Fruit fly (Drosophila melanogaster) whole organism, embryonic: ENCODE measurements around the gene CG5139.
A peak's percentile ranks its signal among the peaks of the same experiment; 100 is the strongest.

ENCODE experiments used
- ATbp ChIP-seq: fragments of 200-800 bp; sonication (Bioruptor generic); optimal IDR thresholded peaks from 2 replicates; lab custom pipeline; 2017; ENCODE audit warnings: missing biosample characterization, mild to moderate bottlenecking, missing genetic modification characterization, missing genetic modification reagents
- Abd-B ChIP-seq: fragments of 200-800 bp; sonication (Bioruptor generic); optimal IDR thresholded peaks from 2 replicates; lab custom pipeline; 2018; ENCODE audit warnings: missing biosample characterization, mild to moderate bottlenecking, missing genetic modification characterization, moderate library complexity
- CG10209 ChIP-seq: fragments of 200-800 bp; sonication (Bioruptor generic); optimal IDR thresholded peaks from 3 replicates; lab custom pipeline; 2017; ENCODE audit warnings: missing biosample characterization, mild to moderate bottlenecking, missing genetic modification characterization, missing genetic modification reagents
- CG1024 ChIP-seq: fragments of 200-800 bp; sonication (Bioruptor generic); IDR thresholded peaks from 2 replicates; pipeline ENCODE4 v1.3.6; 2022; ENCODE audit warnings: missing biosample characterization, missing genetic modification characterization
- CG11560 ChIP-seq: fragments of 200-800 bp; sonication (Bioruptor generic); IDR thresholded peaks from 3 replicates; pipeline ENCODE4 v1.3.6; 2022; ENCODE audit warnings: missing biosample characterization, missing genetic modification characterization
- CG12391 ChIP-seq: fragments of 200-800 bp; sonication (Bioruptor generic); optimal IDR thresholded peaks from 3 replicates; lab custom pipeline; 2018; ENCODE audit warnings: missing biosample characterization, mild to moderate bottlenecking, missing genetic modification characterization, moderate library complexity
- CG15479 ChIP-seq: fragments of 200-800 bp; sonication (Bioruptor generic); optimal IDR thresholded peaks from 3 replicates; lab custom pipeline; 2019; ENCODE audit warnings: missing biosample characterization, mild to moderate bottlenecking, missing genetic modification characterization, moderate library complexity
- CG17359 ChIP-seq: fragments of 200-800 bp; sonication (Bioruptor generic); optimal IDR thresholded peaks from 3 replicates; lab custom pipeline; 2018; ENCODE audit warnings: missing biosample characterization, mild to moderate bottlenecking, missing genetic modification characterization, moderate library complexity
- CG1792 ChIP-seq: fragments of 200-800 bp; sonication (Bioruptor generic); optimal IDR thresholded peaks from 2 replicates; lab custom pipeline; 2016; ENCODE audit warnings: missing biosample characterization, missing genetic modification characterization
- CG4282 ChIP-seq: fragments of 200-800 bp; sonication (Bioruptor generic); optimal IDR thresholded peaks from 2 replicates; lab custom pipeline; 2016; ENCODE audit warnings: missing biosample characterization, missing genetic modification characterization
- CG6791 ChIP-seq: fragments of 200-800 bp; sonication (Bioruptor generic); IDR thresholded peaks from 3 replicates; pipeline ENCODE4 v1.3.6; 2022; ENCODE audit warnings: missing biosample characterization, missing genetic modification characterization; ENCODE audit not compliant: partially characterized antibody
- CG8765 ChIP-seq: fragments of 200-800 bp; sonication (Bioruptor generic); IDR thresholded peaks from 2 replicates; pipeline ENCODE4 v1.3.6; 2022; ENCODE audit warnings: missing biosample characterization, missing genetic modification characterization
- CG9437 ChIP-seq: fragments of 200-800 bp; sonication (Bioruptor generic); optimal IDR thresholded peaks from 2 replicates; lab custom pipeline; 2018; ENCODE audit warnings: missing biosample characterization, mild to moderate bottlenecking, missing genetic modification characterization
- CG9817 ChIP-seq: fragments of 200-800 bp; sonication (Bioruptor generic); optimal IDR thresholded peaks from 2 replicates; lab custom pipeline; 2018; ENCODE audit warnings: missing biosample characterization, mild to moderate bottlenecking, missing genetic modification characterization, moderate library complexity
- CG9932 ChIP-seq: fragments of 200-800 bp; sonication (Bioruptor generic); IDR thresholded peaks from 2 replicates; pipeline ENCODE4 v1.3.6; 2022; ENCODE audit warnings: missing biosample characterization, missing genetic modification characterization
- H15 ChIP-seq: fragments of 200-800 bp; sonication (Bioruptor generic); IDR thresholded peaks from 3 replicates; pipeline ENCODE4 v1.3.6; 2022; ENCODE audit warnings: missing biosample characterization, missing genetic modification characterization
- HHEX ChIP-seq: fragments of 200-800 bp; sonication (Bioruptor generic); optimal IDR thresholded peaks from 3 replicates; lab custom pipeline; 2017; ENCODE audit warnings: missing biosample characterization, mild to moderate bottlenecking, missing genetic modification characterization, missing genetic modification reagents
- HLH3B ChIP-seq: fragments of 200-800 bp; sonication (Bioruptor generic); IDR thresholded peaks from 2 replicates; pipeline ENCODE4 v1.3.6; 2022; ENCODE audit warnings: missing biosample characterization, missing genetic modification characterization
- HLH54F ChIP-seq: fragments of 200-800 bp; sonication (Bioruptor generic); optimal IDR thresholded peaks from 3 replicates; lab custom pipeline; 2016; ENCODE audit warnings: missing biosample characterization, missing genetic modification characterization
- HLHmδ ChIP-seq: fragments of 200-800 bp; sonication (Bioruptor generic); optimal IDR thresholded peaks from 2 replicates; lab custom pipeline; 2018; ENCODE audit warnings: missing biosample characterization, mild to moderate bottlenecking, missing genetic modification characterization, moderate library complexity
- Hey ChIP-seq: fragments of 200-800 bp; sonication (Bioruptor generic); optimal IDR thresholded peaks from 3 replicates; lab custom pipeline; 2018; ENCODE audit warnings: missing biosample characterization, mild to moderate bottlenecking, missing genetic modification characterization
- Hmx ChIP-seq: fragments of 200-800 bp; sonication (Bioruptor generic); optimal IDR thresholded peaks from 2 replicates; lab custom pipeline; 2016; ENCODE audit warnings: missing biosample characterization, missing genetic modification characterization
- Nf-YA ChIP-seq: fragments of 200-800 bp; sonication (Bioruptor generic); IDR thresholded peaks from 2 replicates; pipeline ENCODE4 v1.3.6; 2022; ENCODE audit warnings: missing biosample characterization, missing genetic modification characterization
- Rfx ChIP-seq: fragments of 200-800 bp; sonication (Bioruptor generic); IDR thresholded peaks from 2 replicates; pipeline ENCODE4 v1.3.6; 2022; ENCODE audit warnings: missing biosample characterization, missing genetic modification characterization
- Side ChIP-seq: fragments of 200-800 bp; sonication (Bioruptor generic); optimal IDR thresholded peaks from 2 replicates; lab custom pipeline; 2016; ENCODE audit warnings: missing biosample characterization, missing genetic modification characterization
- Sox100B ChIP-seq: fragments of 200-800 bp; sonication (Bioruptor generic); optimal IDR thresholded peaks from 3 replicates; lab custom pipeline; 2018; ENCODE audit warnings: missing biosample characterization, mild to moderate bottlenecking, missing genetic modification characterization
- Spps ChIP-seq: fragments of 200-800 bp; sonication (Bioruptor generic); optimal IDR thresholded peaks from 2 replicates; lab custom pipeline; 2018; ENCODE audit warnings: missing biosample characterization, mild to moderate bottlenecking, missing genetic modification characterization
- TFAM ChIP-seq: fragments of 200-800 bp; sonication (Bioruptor generic); optimal IDR thresholded peaks from 2 replicates; lab custom pipeline; 2017; ENCODE audit warnings: missing biosample characterization, missing genetic modification characterization, inconsistent platforms
- abd-A ChIP-seq: fragments of 200-800 bp; sonication (Bioruptor generic); optimal IDR thresholded peaks from 3 replicates; lab custom pipeline; 2019; ENCODE audit warnings: missing biosample characterization, mild to moderate bottlenecking, missing genetic modification characterization, moderate library complexity
- bab2 ChIP-seq: fragments of 200-800 bp; sonication (Bioruptor generic); optimal IDR thresholded peaks from 2 replicates; lab custom pipeline; 2016; ENCODE audit warnings: missing biosample characterization, missing genetic modification characterization
- chm ChIP-seq: fragments of 200-800 bp; sonication (Bioruptor generic); IDR thresholded peaks from 2 replicates; pipeline ENCODE4 v1.3.6; 2022; ENCODE audit warnings: missing biosample characterization, missing genetic modification characterization
- corto ChIP-seq: fragments of 200-800 bp; sonication (Bioruptor generic); optimal IDR thresholded peaks from 2 replicates; lab custom pipeline; 2016; ENCODE audit warnings: missing biosample characterization, mild to moderate bottlenecking, missing genetic modification characterization, moderate library complexity
- exex ChIP-seq: fragments of 200-800 bp; sonication (Bioruptor generic); optimal IDR thresholded peaks from 4 replicates; lab custom pipeline; 2018; ENCODE audit warnings: missing biosample characterization, mild to moderate bottlenecking, missing genetic modification characterization, moderate library complexity
- fu2 ChIP-seq: fragments of 200-800 bp; sonication (Bioruptor generic); optimal IDR thresholded peaks from 2 replicates; lab custom pipeline; 2016; ENCODE audit warnings: missing biosample characterization, missing genetic modification characterization
- gcm ChIP-seq: fragments of 200-800 bp; sonication (Bioruptor generic); optimal IDR thresholded peaks from 2 replicates; lab custom pipeline; 2019; ENCODE audit warnings: missing biosample characterization, mild to moderate bottlenecking, missing genetic modification characterization, moderate library complexity
- grau ChIP-seq: fragments of 200-800 bp; optimal IDR thresholded peaks from 3 replicates; lab custom pipeline; 2019; ENCODE audit warnings: missing biosample characterization, mild to moderate bottlenecking, missing genetic modification characterization, moderate library complexity
- ham ChIP-seq: fragments of 200-800 bp; sonication (Bioruptor generic); IDR thresholded peaks from 2 replicates; pipeline ENCODE4 v1.3.6; 2022; ENCODE audit warnings: missing biosample characterization, missing genetic modification characterization
- hbn ChIP-seq: fragments of 200-800 bp; sonication (Bioruptor generic); IDR thresholded peaks from 2 replicates; pipeline ENCODE4 v1.3.6; 2022; ENCODE audit warnings: missing biosample characterization, missing genetic modification characterization; ENCODE audit not compliant: partially characterized antibody
- jumu ChIP-seq: fragments of 200-800 bp; sonication (Bioruptor generic); optimal IDR thresholded peaks from 3 replicates; lab custom pipeline; 2016; ENCODE audit warnings: missing biosample characterization, missing genetic modification characterization
- p53 ChIP-seq: fragments of 200-800 bp; sonication (Bioruptor generic); optimal IDR thresholded peaks from 2 replicates; lab custom pipeline; 2016; ENCODE audit warnings: missing biosample characterization, missing genetic modification characterization
- peb ChIP-seq: fragments of 200-800 bp; sonication (Bioruptor generic); IDR thresholded peaks from 2 replicates; pipeline ENCODE4 v1.3.6; 2022; ENCODE audit warnings: missing biosample characterization, missing genetic modification characterization
- pros ChIP-seq: fragments of 200-800 bp; sonication (Bioruptor generic); optimal IDR thresholded peaks from 3 replicates; lab custom pipeline; 2019; ENCODE audit warnings: missing biosample characterization, mild to moderate bottlenecking, missing genetic modification characterization, moderate library complexity
- ranshi ChIP-seq: fragments of 200-800 bp; sonication (Bioruptor generic); IDR thresholded peaks from 2 replicates; pipeline ENCODE4 v1.3.6; 2022; ENCODE audit warnings: missing biosample characterization, missing genetic modification characterization
- salm ChIP-seq: fragments of 200-800 bp; sonication (Bioruptor generic); optimal IDR thresholded peaks from 2 replicates; lab custom pipeline; 2018; ENCODE audit warnings: missing biosample characterization, mild to moderate bottlenecking, missing genetic modification characterization
- slp2 ChIP-seq: fragments of 200-800 bp; sonication (Bioruptor generic); optimal IDR thresholded peaks from 2 replicates; lab custom pipeline; 2016; ENCODE audit warnings: missing biosample characterization, missing genetic modification characterization
- sqz ChIP-seq: fragments of 200-800 bp; sonication (Bioruptor generic); optimal IDR thresholded peaks from 3 replicates; lab custom pipeline; 2018; ENCODE audit warnings: missing biosample characterization, mild to moderate bottlenecking, missing genetic modification characterization
- sr ChIP-seq: fragments of 200-800 bp; sonication (Bioruptor generic); IDR thresholded peaks from 3 replicates; pipeline ENCODE4 v1.3.6; 2022; ENCODE audit warnings: missing biosample characterization, missing genetic modification characterization
- unc-4 ChIP-seq: fragments of 200-800 bp; sonication (Bioruptor generic); IDR thresholded peaks from 2 replicates; pipeline ENCODE4 v1.3.6; 2022; ENCODE audit warnings: missing biosample characterization, missing genetic modification characterization; ENCODE audit not compliant: partially characterized antibody
- yki ChIP-seq: fragments of >200 bp; optimal IDR thresholded peaks from 3 replicates; lab custom pipeline; 2018

CG5139 gene

dm6 chr2L:1214465-1214864 is 15.4 kb upstream of the CG5139 start (continued):
- TF ChIP-seq fu2 (GFP tag; lab: Kevin White, UChicago) (no peak), Sox100B (GFP tag; lab: Kevin White, UChicago) (peak; percentile 17), HHEX (GFP tag; lab: Kevin White, UChicago) (peak; percentile 14), TFAM (GFP tag; lab: Kevin White, UChicago) (no peak), CG1024 (peak; percentile 57), CG17359 (tag; lab: Kevin White, UChicago) (peak; percentile 41), CG9932 (0 out of 2 replicates have a peak, but pooled peaks have one; percentile 14), CG10209 (GFP tag; lab: Kevin White, UChicago) (peak; percentile 9), HLH3B (peak; percentile 72), slp2 (no peak), gcm (GFP tag; lab: Kevin White, UChicago) (no peak), ATbp (GFP tag; lab: Kevin White, UChicago) (peak; percentile 50), CG8765 (0 out of 2 replicates have a peak, but pooled peaks have one; percentile 28), bab2 (GFP tag; lab: Kevin White, UChicago) (peak; percentile 19), ham (GFP tag; lab: Robert Waterston, UW) (no peak), ranshi (GFP tag; lab: Robert Waterston, UW) (peak; percentile 61; the same call in 1 of the 2 replicates), jumu (no peak), CG12391 (tag; lab: Kevin White, UChicago) (peak; percentile 39), CG1792 (GFP tag; lab: Kevin White, UChicago) (no peak), sr (GFP tag; lab: Robert Waterston, UW) (no peak), abd-A (no peak), unc-4 (no peak), Rfx (GFP tag; lab: Robert Waterston, UW) (0 out of 2 replicates have a peak, but pooled peaks have one; percentile 36), yki (lab: Kevin White, UChicago) (no peak), peb (GFP tag; lab: Robert Waterston, UW) (no peak), Hmx (GFP tag; lab: Kevin White, UChicago) (no peak), HLH54F (GFP tag; lab: Kevin White, UChicago) (no peak), Abd-B (GFP tag; lab: Kevin White, UChicago) (no peak), CG4282 (GFP tag; lab: Kevin White, UChicago) (no peak), Nf-YA (no peak), sqz (GFP tag; lab: Kevin White, UChicago) (no peak), CG6791 (GFP tag; lab: Robert Waterston, UW) (no peak), p53 (GFP tag; lab: Kevin White, UChicago) (no peak), H15 (GFP tag; lab: Robert Waterston, UW) (no peak), corto (GFP tag; lab: Kevin White, UChicago) (no peak), Side (GFP tag; lab: Kevin White, UChicago) (no peak), exex (tag; lab: Kevin White, UChicago) (no peak), Hey (no peak), HLHmδ (GFP tag; lab: Kevin White, UChicago) (no peak), Spps (tag; lab: Kevin White, UChicago) (no peak), grau (peak; percentile 41), chm (GFP tag; lab: Robert Waterston, UW) (no peak), CG9437 (peak; percentile 8), pros (GFP tag; lab: Kevin White, UChicago) (no peak), CG11560 (tag; lab: Robert Waterston, UW) (no peak), hbn (GFP tag; lab: Robert Waterston, UW) (no peak), CG9817 (tag; lab: Kevin White, UChicago) (peak; percentile 12), salm (tag; lab: Kevin White, UChicago) (no peak), CG15479 (no peak)
